Worm (Caenorhabditis elegans) whole organism, late embryonic: ENCODE results near the gene fis-2.

Source experiments
- ceh-9 ChIP-seq: sonication (generic microtip); optimal IDR thresholded peaks from 2 replicates; lab custom pipeline; 2016; ENCODE audit warnings: mild to moderate bottlenecking, missing genetic modification characterization, inconsistent platforms, missing compliant biosample characterization
- nfya-1 ChIP-seq: sonication (generic microtip); optimal IDR thresholded peaks from 2 replicates; lab custom pipeline; 2017; ENCODE audit warnings: missing genetic modification characterization, mild to moderate bottlenecking, missing compliant biosample characterization, antibody characterized with exemption, moderate library complexity

DNA sequence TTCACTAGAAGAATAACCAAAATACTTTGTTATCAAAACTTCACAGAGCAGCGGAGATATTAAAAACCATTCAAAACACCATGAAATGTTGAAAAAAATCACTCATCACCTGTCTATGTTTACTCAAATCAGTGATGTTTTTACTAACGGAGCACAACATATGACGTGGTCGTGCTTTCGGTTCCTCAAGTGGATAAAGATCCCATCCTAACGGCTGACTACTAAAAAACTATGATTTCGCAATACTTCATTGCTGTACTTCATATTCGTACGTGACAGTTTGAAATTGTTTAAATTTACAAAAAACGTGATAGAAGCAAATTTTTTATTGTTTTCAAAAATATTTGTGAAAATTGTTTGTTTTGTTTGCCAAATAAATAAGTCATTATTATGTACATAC is 27.3 kb downstream of the fis-2 start:
- TF ChIP-seq nfya-1 (tag; lab: Kevin White, UChicago) (no peak), ceh-9 (tag; lab: Kevin White, UChicago) (no peak)
